Fruit fly (Drosophila melanogaster) whole organism, adult: ENCODE results near the gene CG5969.

ENCODE experiments used
- CG11617 ChIP-seq: fragments of 200-800 bp; sonication (Bioruptor generic); optimal IDR thresholded peaks from 2 replicates; lab custom pipeline; 2017; ENCODE audit warnings: mild to moderate bottlenecking, missing biosample characterization, missing genetic modification reagents, missing genetic modification characterization
- CG12768 ChIP-seq: fragments of 200-800 bp; sonication (Bioruptor generic); optimal IDR thresholded peaks from 2 replicates; lab custom pipeline; 2017; ENCODE audit warnings: missing biosample characterization, missing genetic modification characterization, mild to moderate bottlenecking, moderate library complexity, missing genetic modification reagents
- CG14711 ChIP-seq: fragments of 200-800 bp; sonication (Bioruptor generic); optimal IDR thresholded peaks from 2 replicates; lab custom pipeline; 2018; ENCODE audit warnings: missing biosample characterization, mild to moderate bottlenecking, missing genetic modification characterization, moderate library complexity
- CG1620 ChIP-seq: fragments of 200-800 bp; sonication (Bioruptor generic); optimal IDR thresholded peaks from 2 replicates; lab custom pipeline; 2016; ENCODE audit warnings: missing biosample characterization, missing genetic modification characterization
- CG33017 ChIP-seq: fragments of 200-800 bp; sonication (Bioruptor generic); optimal IDR thresholded peaks from 2 replicates; lab custom pipeline; 2018; ENCODE audit warnings: missing biosample characterization, mild to moderate bottlenecking, missing genetic modification characterization, moderate library complexity
- CG5204 ChIP-seq: fragments of 200-800 bp; sonication (Bioruptor generic); optimal IDR thresholded peaks from 2 replicates; lab custom pipeline; 2016; ENCODE audit warnings: missing biosample characterization, missing genetic modification characterization
- CG7045 ChIP-seq: fragments of 200-800 bp; sonication (Bioruptor generic); optimal IDR thresholded peaks from 2 replicates; lab custom pipeline; 2017; ENCODE audit warnings: missing biosample characterization, mild to moderate bottlenecking, missing genetic modification characterization
- CG7101 ChIP-seq: fragments of 200-800 bp; sonication (Bioruptor generic); optimal IDR thresholded peaks from 2 replicates; lab custom pipeline; 2018; ENCODE audit warnings: missing biosample characterization, mild to moderate bottlenecking, missing genetic modification characterization, moderate library complexity
- Clk ChIP-seq: fragments of 200-800 bp; sonication (Bioruptor generic); optimal IDR thresholded peaks from 2 replicates; lab custom pipeline; 2017; ENCODE audit warnings: missing biosample characterization, missing genetic modification characterization
- Crg-1 ChIP-seq: fragments of 200-800 bp; sonication (Bioruptor generic); optimal IDR thresholded peaks from 2 replicates; lab custom pipeline; 2016; ENCODE audit warnings: missing biosample characterization, missing genetic modification characterization
- Hr96 ChIP-seq: fragments of 200-800 bp; sonication (Bioruptor generic); optimal IDR thresholded peaks from 2 replicates; lab custom pipeline; 2016; ENCODE audit warnings: missing biosample characterization, missing genetic modification characterization
- Mnt ChIP-seq: fragments of 200-800 bp; sonication (Bioruptor generic); optimal IDR thresholded peaks from 2 replicates; lab custom pipeline; 2016; ENCODE audit warnings: missing biosample characterization, mild to moderate bottlenecking, missing genetic modification characterization
- bab1 ChIP-seq: fragments of 200-800 bp; sonication (Bioruptor generic); optimal IDR thresholded peaks from 3 replicates; lab custom pipeline; 2019; ENCODE audit warnings: missing biosample characterization, mild to moderate bottlenecking, missing genetic modification characterization, moderate library complexity
- cic ChIP-seq: fragments of 200-800 bp; sonication (Bioruptor generic); optimal IDR thresholded peaks from 2 replicates; lab custom pipeline; 2017; ENCODE audit warnings: missing biosample characterization, mild to moderate bottlenecking, missing genetic modification characterization, moderate library complexity
- cnc ChIP-seq, 2 experiments: fragments of >200 bp; optimal IDR thresholded peaks; 2 replicates each; lab custom pipeline; 2017
- kay ChIP-seq: fragments of 200-800 bp; sonication (Bioruptor generic); peaks from one replicate; lab custom pipeline; 2016; ENCODE audit warnings: missing biosample characterization, missing genetic modification characterization, borderline replicate concordance
- ovo ChIP-seq: fragments of 200-800 bp; sonication (Bioruptor generic); optimal IDR thresholded peaks from 2 replicates; lab custom pipeline; 2016; ENCODE audit warnings: missing biosample characterization, missing genetic modification characterization
- pad ChIP-seq: fragments of 200-800 bp; sonication (Bioruptor generic); optimal IDR thresholded peaks from 3 replicates; lab custom pipeline; 2017; ENCODE audit warnings: missing biosample characterization, missing genetic modification characterization, mild to moderate bottlenecking, moderate library complexity, missing genetic modification reagents
- tj ChIP-seq: fragments of 200-800 bp; sonication (Bioruptor generic); optimal IDR thresholded peaks from 3 replicates; lab custom pipeline; 2017; ENCODE audit warnings: missing biosample characterization, mild to moderate bottlenecking, missing genetic modification characterization, moderate library complexity
- toe ChIP-seq: fragments of 200-800 bp; sonication (Bioruptor generic); optimal IDR thresholded peaks from 2 replicates; lab custom pipeline; 2016; ENCODE audit warnings: missing biosample characterization, missing genetic modification characterization

CG5969 gene

dm6 chr3L:20508136-20508635, 34.6 kb downstream of the CG5969 start:
- TF ChIP-seq CG7045 (GFP tag; lab: Kevin White, UChicago) (peak; percentile 86), CG33017 (peak; percentile 89), tj (GFP tag; lab: Kevin White, UChicago) (peak; percentile 72), bab1 (GFP tag; lab: Kevin White, UChicago) (peak; percentile 92), cic (GFP tag; lab: Kevin White, UChicago) (peak; percentile 3), toe (GFP tag; lab: Kevin White, UChicago) (peak; percentile 90), Crg-1 (peak; percentile 86), CG1620 (GFP tag; lab: Kevin White, UChicago) (peak; percentile 84), CG14711 (tag; lab: Kevin White, UChicago) (peak; percentile 86), Clk (peak; percentile 81), Hr96 (GFP tag; lab: Kevin White, UChicago) (peak; percentile 85), pad (GFP tag; lab: Kevin White, UChicago) (peak; percentile 85), cnc (optimal IDR thresholded peaks at IDR 0.05; lab: Kevin White, UChicago) (no peak), kay (GFP tag; lab: Kevin White, UChicago) (peak; percentile 85), CG11617 (GFP tag; lab: Kevin White, UChicago) (peak; percentile 87), Mnt (GFP tag; lab: Kevin White, UChicago) (peak; percentile 78), CG12768 (peak; percentile 93), ovo (peak; percentile 52), CG7101 (tag; lab: Kevin White, UChicago) (peak; percentile 92), CG5204 (GFP tag; lab: Kevin White, UChicago) (peak; percentile 87)

- peak; percentile 38 for TF ChIP-seq CG1620 (GFP tag; lab: Kevin White, UChicago)
- peak; percentile 49 for TF ChIP-seq Clk
- TF ChIP-seq CG7045 (GFP tag; lab: Kevin White, UChicago): peak; percentile 74
- peak; percentile 32 for TF ChIP-seq Crg-1
- TF ChIP-seq CG33017: peak; percentile 69
- TF ChIP-seq kay (GFP tag; lab: Kevin White, UChicago): no peak
- peak; percentile 70 for TF ChIP-seq CG7101 (tag; lab: Kevin White, UChicago)
- TF ChIP-seq tj (GFP tag; lab: Kevin White, UChicago): peak; percentile 93
- no peak for TF ChIP-seq ovo
- TF ChIP-seq CG11617 (GFP tag; lab: Kevin White, UChicago): peak; percentile 90
- peak; percentile 67 for TF ChIP-seq Hr96 (GFP tag; lab: Kevin White, UChicago)
- TF ChIP-seq toe (GFP tag; lab: Kevin White, UChicago): peak; percentile 45
- no peak for TF ChIP-seq cnc (optimal IDR thresholded peaks at IDR 0.05; lab: Kevin White, UChicago)
- TF ChIP-seq CG12768: peak; percentile 50
- peak; percentile 51 for TF ChIP-seq cic (GFP tag; lab: Kevin White, UChicago)
- peak; percentile 65 for TF ChIP-seq Mnt (GFP tag; lab: Kevin White, UChicago)
- peak; percentile 75 for TF ChIP-seq pad (GFP tag; lab: Kevin White, UChicago)
- peak; percentile 57 for TF ChIP-seq CG14711 (tag; lab: Kevin White, UChicago)
- peak; percentile 79 for TF ChIP-seq CG5204 (GFP tag; lab: Kevin White, UChicago)
- TF ChIP-seq bab1 (GFP tag; lab: Kevin White, UChicago): peak; percentile 84
Measured at dm6 chr3L:20509121-20509934, 35.7 kb downstream of the CG5969 start.

dm6 chr3L:20511499-20512108, 38.0 kb downstream of the CG5969 start:
- TF ChIP-seq kay (GFP tag; lab: Kevin White, UChicago) (peak; percentile 79), CG33017 (no peak), CG14711 (tag; lab: Kevin White, UChicago) (no peak), Hr96 (GFP tag; lab: Kevin White, UChicago) (no peak), CG5204 (GFP tag; lab: Kevin White, UChicago) (no peak), Mnt (GFP tag; lab: Kevin White, UChicago) (peak; percentile 10)

- no peak for TF ChIP-seq Clk
- TF ChIP-seq cic (GFP tag; lab: Kevin White, UChicago): peak; percentile 24
- TF ChIP-seq kay (GFP tag; lab: Kevin White, UChicago): peak; percentile 90
Measured at dm6 chr3L:20514101-20514500, 40.5 kb downstream of the CG5969 start.

- TF ChIP-seq CG33017 (peak; percentile 88), toe (GFP tag; lab: Kevin White, UChicago) (no peak), CG7101 (tag; lab: Kevin White, UChicago) (peak; percentile 88), pad (GFP tag; lab: Kevin White, UChicago) (peak; percentile 46), Clk (peak; percentile 26), tj (GFP tag; lab: Kevin White, UChicago) (no peak), Hr96 (GFP tag; lab: Kevin White, UChicago) (no peak), CG12768 (peak; percentile 53), cnc (optimal IDR thresholded peaks at IDR 0.05; lab: Kevin White, UChicago) (no peak), CG11617 (GFP tag; lab: Kevin White, UChicago) (peak; percentile 76), bab1 (GFP tag; lab: Kevin White, UChicago) (peak; percentile 34), CG14711 (tag; lab: Kevin White, UChicago) (peak; percentile 81), ovo (peak; percentile 24), CG1620 (GFP tag; lab: Kevin White, UChicago) (no peak), CG5204 (GFP tag; lab: Kevin White, UChicago) (no peak), CG7045 (GFP tag; lab: Kevin White, UChicago) (peak; percentile 63), Crg-1 (no peak), cic (GFP tag; lab: Kevin White, UChicago) (peak; percentile 82), Mnt (GFP tag; lab: Kevin White, UChicago) (peak; percentile 70), kay (GFP tag; lab: Kevin White, UChicago) (peak; percentile 76)
Measured at dm6 chr3L:20516519-20517178, 43.1 kb downstream of the CG5969 start.
